Worm (Caenorhabditis elegans) whole organism, midembryonic: ENCODE measurements around the gene aqp-2.

Source experiments
- T22C8.4 ChIP-seq: fragments of 200-800 bp; sonication (Bioruptor generic); IDR thresholded peaks from 2 replicates; pipeline ENCODE4 v1.3.6; 2022; ENCODE audit warnings: missing genetic modification characterization, missing compliant biosample characterization
- flt-1 ChIP-seq: fragments of 200-800 bp; sonication (Bioruptor generic); IDR thresholded peaks from 2 replicates; pipeline ENCODE4 v1.3.6; 2022; ENCODE audit warnings: missing genetic modification characterization, missing compliant biosample characterization
- tab-1 ChIP-seq: fragments of 200-800 bp; sonication (Bioruptor generic); IDR thresholded peaks from 2 replicates; pipeline ENCODE4 v1.3.6; 2022; ENCODE audit warnings: missing genetic modification characterization, missing compliant biosample characterization

DNA sequence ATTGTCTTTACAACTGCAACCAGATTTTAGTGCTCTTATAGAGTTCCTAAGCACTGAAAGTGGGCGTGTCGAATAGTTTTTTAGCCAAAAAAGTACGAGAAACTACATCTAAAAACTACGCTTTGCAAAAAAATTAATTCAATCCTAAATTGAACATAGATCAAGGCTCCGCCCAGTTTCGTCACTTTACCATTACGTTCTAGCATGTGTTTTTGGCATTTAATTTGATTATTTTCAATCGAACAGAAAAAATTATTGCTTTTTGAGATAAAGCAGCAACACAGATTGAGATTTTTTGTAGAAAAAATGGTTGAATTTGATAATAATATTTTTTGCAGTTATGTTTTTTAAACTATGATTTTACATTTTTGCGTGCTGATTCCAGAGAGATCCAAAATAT lies 7.6 kb downstream of the aqp-2 start, which contains the start of gene nlp-82:
- TF ChIP-seq flt-1 (GFP tag; lab: Robert Waterston, UW): no peak
- no peak for TF ChIP-seq tab-1
- TF ChIP-seq T22C8.4 (GFP tag; lab: Robert Waterston, UW): no peak
